Worm (Caenorhabditis elegans): ENCODE data around the gene M02F4.2.

M02F4.2 gene

DNA sequence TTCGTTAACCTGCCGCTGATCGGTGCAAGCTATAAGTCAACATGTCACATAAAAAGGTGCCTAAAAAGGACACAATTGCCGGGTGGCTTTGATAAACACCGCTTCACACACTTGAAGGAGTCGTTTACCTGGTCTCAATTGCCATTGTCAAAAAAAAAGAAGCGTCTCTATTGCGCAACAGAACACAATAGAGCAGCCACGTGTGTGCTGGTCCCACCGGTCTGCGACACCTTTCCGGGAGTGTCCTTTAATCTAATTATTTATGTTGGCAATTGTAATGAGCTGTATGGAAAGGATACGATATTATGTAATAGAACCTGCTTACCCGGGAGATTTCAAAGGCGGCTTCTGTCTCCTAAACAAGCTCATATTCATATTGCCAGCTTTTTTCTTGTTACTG is 27.6 kb upstream of the M02F4.2 start:
- no peak for TF ChIP-seq ces-1 (GFP tag; optimal IDR thresholded peaks at IDR 0.05)
- no peak for TF ChIP-seq bed-3 (GFP tag; optimal IDR thresholded peaks at IDR 0.05)
- TF ChIP-seq nhr-2 (tag; optimal IDR thresholded peaks at IDR 0.05) = peak; percentile 75
- TF ChIP-seq nhr-237 (tag; optimal IDR thresholded peaks at IDR 0.05) = no peak
- TF ChIP-seq M03D4.4 (tag; optimal IDR thresholded peaks at IDR 0.05) = no peak
- no peak for TF ChIP-seq cnd-1 (tag; optimal IDR thresholded peaks at IDR 0.05)
- no peak for TF ChIP-seq sem-2 (GFP tag; optimal IDR thresholded peaks at IDR 0.05)
- TF ChIP-seq pha-4 (tag; optimal IDR thresholded peaks at IDR 0.05) = no peak
- no peak for TF ChIP-seq tbx-8 (GFP tag; optimal IDR thresholded peaks at IDR 0.05)
- TF ChIP-seq ceh-43 (GFP tag; optimal IDR thresholded peaks at IDR 0.05) = no peak
- TF ChIP-seq zip-8 (tag; optimal IDR thresholded peaks at IDR 0.05) = peak; percentile 55
- no peak for TF ChIP-seq blmp-1 (tag; optimal IDR thresholded peaks at IDR 0.05)
- TF ChIP-seq drap-1 (GFP tag; optimal IDR thresholded peaks at IDR 0.05) = no peak

DNA sequence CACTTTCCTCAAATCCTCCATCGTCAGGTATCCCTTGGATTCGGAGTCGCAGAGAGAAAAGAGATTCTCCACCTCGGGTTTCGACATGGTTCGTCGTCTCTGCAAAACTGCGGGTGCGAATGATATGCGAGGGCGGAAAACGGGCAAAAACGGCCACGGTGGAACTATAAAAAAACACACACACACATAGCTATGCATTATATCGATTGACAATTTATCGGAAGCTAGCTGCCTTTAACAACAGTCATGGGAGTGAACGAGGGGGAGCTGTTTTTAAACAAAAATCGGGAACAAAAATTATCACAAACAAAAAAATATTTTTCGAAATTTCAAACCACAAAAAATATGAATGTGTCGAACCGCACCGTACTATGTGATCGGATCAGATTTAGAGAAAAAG is 25.2 kb upstream of the M02F4.2 start, which contains the start of gene rsef-1:
Gene rsef-1, minus strand, starts transcription at position 101 of the 400 bp plus-strand sequence.
- TF ChIP-seq lin-32 (GFP tag; optimal IDR thresholded peaks at IDR 0.05) (no peak), bed-3 (GFP tag; optimal IDR thresholded peaks at IDR 0.05) (no peak), drap-1 (GFP tag; optimal IDR thresholded peaks at IDR 0.05) (no peak), cnd-1 (tag; optimal IDR thresholded peaks at IDR 0.05) (no peak), lin-13 (tag; optimal IDR thresholded peaks at IDR 0.05) (no peak), ceh-43 (GFP tag; optimal IDR thresholded peaks at IDR 0.05) (no peak), lsy-2 (tag; optimal IDR thresholded peaks at IDR 0.05) (no peak), unc-39 (tag; optimal IDR thresholded peaks at IDR 0.05) (no peak), sem-2 (GFP tag; optimal IDR thresholded peaks at IDR 0.05) (no peak)

DNA sequence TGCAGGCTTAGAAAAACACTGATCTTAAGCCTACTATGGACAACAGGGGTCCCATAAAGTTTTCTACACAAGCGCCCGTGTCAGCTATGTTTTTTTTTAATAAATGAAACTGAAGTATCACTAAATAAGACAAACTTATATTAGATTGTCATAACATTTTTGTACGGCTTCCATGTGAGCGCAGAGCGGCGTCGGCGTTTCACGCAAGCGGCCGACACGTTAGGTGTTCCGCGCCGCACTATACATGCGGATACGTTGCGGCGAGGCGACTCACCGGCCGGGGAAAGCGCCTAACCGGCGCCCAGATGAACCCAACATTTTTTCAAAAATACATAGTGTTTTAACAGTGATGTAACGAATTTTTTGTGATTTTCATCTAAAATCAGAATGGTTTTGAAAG is 23.6 kb upstream of the M02F4.2 start:
- TF ChIP-seq ceh-39 (tag; optimal IDR thresholded peaks at IDR 0.05) (no peak), lin-13 (tag; optimal IDR thresholded peaks at IDR 0.05) (no peak), nhr-237 (tag; optimal IDR thresholded peaks at IDR 0.05) (no peak), unc-62 (GFP tag; optimal IDR thresholded peaks at IDR 0.05) (no peak), ztf-11 (tag; optimal IDR thresholded peaks at IDR 0.05) (no peak), mls-2 (tag; optimal IDR thresholded peaks at IDR 0.05) (no peak), ces-1 (GFP tag; optimal IDR thresholded peaks at IDR 0.05) (no peak), lsy-2 (tag; optimal IDR thresholded peaks at IDR 0.05) (no peak), nhr-28 (tag; optimal IDR thresholded peaks at IDR 0.05) (no peak), unc-120 (tag; optimal IDR thresholded peaks at IDR 0.05; ENCODE audit: poor library complexity, severe bottlenecking) (no peak), mab-5 (tag; optimal IDR thresholded peaks at IDR 0.05) (no peak), mep-1 (tag; optimal IDR thresholded peaks at IDR 0.05) (no peak)

ce11 chrX:3056098-3056497 is 22.0 kb upstream of the M02F4.2 start:
- TF ChIP-seq ceh-83 (GFP tag; optimal IDR thresholded peaks at IDR 0.05) = no peak
- TF ChIP-seq blmp-1 (tag; optimal IDR thresholded peaks at IDR 0.05) = no peak
- TF ChIP-seq mls-2 (tag; optimal IDR thresholded peaks at IDR 0.05) = no peak
- no peak for TF ChIP-seq pha-4 (tag; optimal IDR thresholded peaks at IDR 0.05)
- no peak for TF ChIP-seq lin-32 (GFP tag; optimal IDR thresholded peaks at IDR 0.05)
- no peak for TF ChIP-seq ztf-11 (tag; optimal IDR thresholded peaks at IDR 0.05)
- TF ChIP-seq flh-1 (GFP tag; optimal IDR thresholded peaks at IDR 0.05) = no peak
- TF ChIP-seq tbx-8 (GFP tag; optimal IDR thresholded peaks at IDR 0.05) = no peak
- TF ChIP-seq hlh-1 (tag; optimal IDR thresholded peaks at IDR 0.05) = no peak
- TF ChIP-seq nhr-28 (tag; optimal IDR thresholded peaks at IDR 0.05) = no peak
- no peak for TF ChIP-seq ces-1 (GFP tag; optimal IDR thresholded peaks at IDR 0.05)
- no peak for TF ChIP-seq ceh-39 (tag; optimal IDR thresholded peaks at IDR 0.05)
- no peak for TF ChIP-seq ham-2 (GFP tag; optimal IDR thresholded peaks at IDR 0.05)
- no peak for TF ChIP-seq nhr-12 (tag; optimal IDR thresholded peaks at IDR 0.05)
- TF ChIP-seq lsy-2 (tag; optimal IDR thresholded peaks at IDR 0.05) = no peak
- TF ChIP-seq unc-120 (tag; optimal IDR thresholded peaks at IDR 0.05; ENCODE audit: poor library complexity, severe bottlenecking) = no peak
- TF ChIP-seq nhr-2 (tag; optimal IDR thresholded peaks at IDR 0.05) = no peak

DNA sequence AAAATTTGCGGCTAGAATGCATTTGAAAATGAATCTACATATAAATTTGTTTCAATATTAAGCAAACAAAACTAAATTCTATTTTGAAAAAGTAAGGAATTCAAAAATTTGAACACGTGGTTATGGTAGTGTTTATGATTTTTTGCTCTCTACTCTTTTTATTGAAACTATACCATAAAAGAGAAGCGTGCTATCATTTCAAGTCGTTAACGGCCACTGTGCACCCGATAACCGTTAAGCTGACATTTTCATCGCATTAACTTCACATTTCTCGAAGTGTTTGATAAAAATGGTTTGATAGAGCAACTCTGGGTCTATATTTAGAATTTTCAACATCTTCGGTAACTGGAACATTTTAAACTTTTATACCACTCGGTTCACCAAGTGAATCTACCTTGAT is 20.7 kb upstream of the M02F4.2 start, which contains the start of gene twk-26:
Gene twk-26, minus strand, starts transcription at position 23 of the 400 bp plus-strand sequence.
- no peak for TF ChIP-seq nhr-12 (tag; optimal IDR thresholded peaks at IDR 0.05)
- no peak for TF ChIP-seq M03D4.4 (tag; optimal IDR thresholded peaks at IDR 0.05)
- no peak for TF ChIP-seq elt-3 (tag; optimal IDR thresholded peaks at IDR 0.05)

All from whole organism, mixed stage, embryonic.